Worm (Caenorhabditis elegans) whole organism, L4 larva: ENCODE measurements around the gene C01G6.4.

ENCODE experiments used
- D1046.2 ChIP-seq: fragments of 200-800 bp; sonication (Bioruptor generic); IDR thresholded peaks from 2 replicates; pipeline ENCODE4 v1.3.6; 2022; ENCODE audit warnings: missing genetic modification characterization, missing compliant biosample characterization
- F44E2.7 ChIP-seq: fragments of 200-800 bp; sonication (Bioruptor generic); IDR thresholded peaks from 2 replicates; pipeline ENCODE4 v2.1.2; 2022; ENCODE audit warnings: missing genetic modification characterization, missing compliant biosample characterization
- T26A8.4 ChIP-seq: fragments of 200-800 bp; sonication (Bioruptor generic); IDR thresholded peaks from 2 replicates; pipeline ENCODE4 v1.3.6; 2022; ENCODE audit warnings: missing genetic modification characterization, missing compliant biosample characterization
- Y48G9A.11 ChIP-seq: fragments of 200-800 bp; sonication (Bioruptor generic); IDR thresholded peaks from 2 replicates; pipeline ENCODE4 v1.3.6; 2022; ENCODE audit warnings: missing genetic modification reagents, missing genetic modification characterization, missing compliant biosample characterization
- ZK337.2 ChIP-seq: fragments of 200-800 bp; sonication (Bioruptor generic); IDR thresholded peaks from 2 replicates; pipeline ENCODE4 v1.3.6; 2022; ENCODE audit warnings: missing genetic modification reagents, missing genetic modification characterization, missing compliant biosample characterization
- ZK546.5 ChIP-seq, 2 experiments: sonication (generic microtip); optimal IDR thresholded peaks; 2 replicates each; lab custom pipeline; 2017; ENCODE audit warnings: missing biosample characterization in 2 of 2, missing genetic modification characterization in 2 of 2
- aha-1 ChIP-seq: fragments of 150-350 bp; peaks from one replicate; lab custom pipeline; 2014; ENCODE audit warnings: missing biosample characterization, missing genetic modification characterization
- aly-2 ChIP-seq: sonication (generic microtip); optimal IDR thresholded peaks from 2 replicates; lab custom pipeline; 2018; ENCODE audit warnings: missing biosample characterization, missing genetic modification characterization
- ceh-20 ChIP-seq: fragments of 200-800 bp; sonication (Bioruptor generic); IDR thresholded peaks from 2 replicates; pipeline ENCODE4 v1.3.6; 2022; ENCODE audit warnings: missing genetic modification reagents, missing genetic modification characterization, missing compliant biosample characterization
- ceh-28 ChIP-seq: fragments of 150-350 bp; optimal IDR thresholded peaks from 2 replicates; lab custom pipeline; 2014; ENCODE audit warnings: missing biosample characterization, missing genetic modification reagents, missing genetic modification characterization
- ceh-32 ChIP-seq: sonication (generic microtip); optimal IDR thresholded peaks from 2 replicates; lab custom pipeline; 2016; ENCODE audit warnings: mild to moderate bottlenecking, missing genetic modification characterization, missing compliant biosample characterization; ENCODE audit not compliant: poor library complexity
- ceh-82 ChIP-seq: sonication (generic microtip); optimal IDR thresholded peaks from 2 replicates; lab custom pipeline; 2017; ENCODE audit warnings: missing biosample characterization, missing genetic modification characterization
- ces-1 ChIP-seq: fragments of 150-350 bp; sonication (generic microtip); optimal IDR thresholded peaks from 4 replicates; lab custom pipeline; 2014; ENCODE audit warnings: missing biosample characterization, missing genetic modification reagents, missing genetic modification characterization
- cey-2 ChIP-seq: sonication (generic microtip); optimal IDR thresholded peaks from 3 replicates; lab custom pipeline; 2017; ENCODE audit warnings: missing genetic modification characterization, mild to moderate bottlenecking, missing compliant biosample characterization, antibody characterized with exemption, borderline replicate concordance; ENCODE audit not compliant: insufficient read depth
- daf-16 ChIP-seq, 3 experiments: sonication (generic microtip); optimal IDR thresholded peaks; 2 replicates each; lab custom pipeline; 2016 to 2017; ENCODE audit warnings: missing genetic modification characterization in 3 of 3, missing genetic modification reagents in 3 of 3, mild to moderate bottlenecking in 2 of 3, missing compliant biosample characterization in 2 of 3, missing biosample characterization in 1 of 3, moderate library complexity in 1 of 3
- daf-19 ChIP-seq: fragments of 200-800 bp; sonication (Bioruptor generic); conservative IDR thresholded peaks from 2 replicates; pipeline ENCODE4 v1.3.6; 2022; ENCODE audit warnings: missing genetic modification characterization, missing compliant biosample characterization
- dmd-6 ChIP-seq: fragments of 200-800 bp; sonication (Bioruptor generic); IDR thresholded peaks from 2 replicates; pipeline ENCODE4 v1.3.6; 2022; ENCODE audit warnings: missing genetic modification reagents, missing genetic modification characterization, missing compliant biosample characterization
- dmd-8 ChIP-seq: fragments of 200-800 bp; sonication (Bioruptor generic); IDR thresholded peaks from 2 replicates; pipeline ENCODE4 v1.3.6; 2022; ENCODE audit warnings: missing genetic modification characterization, missing compliant biosample characterization
- dmd-9 ChIP-seq: fragments of 200-800 bp; sonication (Bioruptor generic); IDR thresholded peaks from 2 replicates; pipeline ENCODE4 v1.3.6; 2022; ENCODE audit warnings: missing genetic modification reagents, missing genetic modification characterization, missing compliant biosample characterization
- dve-1 ChIP-seq: sonication (generic microtip); optimal IDR thresholded peaks from 2 replicates; lab custom pipeline; 2017; ENCODE audit warnings: antibody characterized with exemption, mild to moderate bottlenecking, missing genetic modification characterization, missing compliant biosample characterization; ENCODE audit not compliant: insufficient read depth
- hif-1 ChIP-seq, 2 experiments: sonication (generic microtip); optimal IDR thresholded peaks; 2 replicates each; lab custom pipeline; 2016 to 2017; ENCODE audit warnings: missing compliant biosample characterization in 2 of 2, missing genetic modification characterization in 2 of 2, missing genetic modification reagents in 2 of 2, missing genotype in 2 of 2, mild to moderate bottlenecking in 1 of 2
- lin-29 ChIP-seq: fragments of 200-800 bp; sonication (Bioruptor generic); IDR thresholded peaks from 2 replicates; pipeline ENCODE4 v1.3.6; 2022; ENCODE audit warnings: missing genetic modification reagents, missing genetic modification characterization, missing compliant biosample characterization
- madf-9 ChIP-seq: fragments of 200-800 bp; sonication (Bioruptor generic); conservative IDR thresholded peaks from 2 replicates; pipeline ENCODE4 v1.3.6; 2022; ENCODE audit warnings: missing genetic modification reagents, missing genetic modification characterization, missing compliant biosample characterization
- mdt-29 ChIP-seq: fragments of 200-800 bp; sonication (Bioruptor generic); IDR thresholded peaks from 2 replicates; pipeline ENCODE4 v1.3.6; 2022; ENCODE audit warnings: missing genetic modification reagents, missing genetic modification characterization, missing compliant biosample characterization
- mep-1 ChIP-seq: fragments of 150-350 bp; sonication (generic microtip); optimal IDR thresholded peaks from 3 replicates; lab custom pipeline; 2014; ENCODE audit warnings: missing biosample characterization, missing genetic modification characterization
- mxl-3 ChIP-seq: fragments of 200-800 bp; sonication (Bioruptor generic); optimal IDR thresholded peaks from 2 replicates; lab custom pipeline; 2018; ENCODE audit warnings: mild to moderate bottlenecking, missing genetic modification characterization, missing compliant biosample characterization
- nhr-10 ChIP-seq: fragments of 150-350 bp; optimal IDR thresholded peaks from 2 replicates; lab custom pipeline; 2014; ENCODE audit warnings: missing biosample characterization, missing genetic modification characterization
- nhr-102 ChIP-seq: sonication (generic microtip); optimal IDR thresholded peaks from 2 replicates; lab custom pipeline; 2016; ENCODE audit warnings: mild to moderate bottlenecking, missing genetic modification characterization, moderate library complexity, missing compliant biosample characterization
- nhr-28 ChIP-seq: fragments of 150-350 bp; optimal IDR thresholded peaks from 2 replicates; lab custom pipeline; 2014; ENCODE audit warnings: missing biosample characterization, missing genetic modification characterization
- nhr-6 ChIP-seq: fragments of 150-350 bp; optimal IDR thresholded peaks from 2 replicates; lab custom pipeline; 2014; ENCODE audit warnings: missing biosample characterization, missing genetic modification characterization
- nhr-77 ChIP-seq: fragments of 150-350 bp; optimal IDR thresholded peaks from 2 replicates; lab custom pipeline; 2014; ENCODE audit warnings: missing biosample characterization, missing genetic modification characterization
- pha-4 ChIP-seq, 2 experiments: fragments of 150-350 bp in 1 of 2; fragments of 200-800 bp in 1 of 2; sonication (Bioruptor generic) in 1 of 2; IDR thresholded peaks in 1 of 2; optimal IDR thresholded peaks in 1 of 2; 2 replicates each; pipeline versions ENCODE4 v1.3.6 to Lab custom; 2014 to 2022; ENCODE audit warnings: missing genetic modification characterization in 2 of 2, missing genetic modification reagents in 2 of 2, missing biosample characterization in 1 of 2, missing compliant biosample characterization in 1 of 2
- php-3 ChIP-seq: fragments of 200-800 bp; sonication (Bioruptor generic); IDR thresholded peaks from 2 replicates; pipeline ENCODE4 v1.3.6; 2022; ENCODE audit warnings: missing genetic modification reagents, missing genetic modification characterization, missing compliant biosample characterization
- pqm-1 ChIP-seq: sonication (generic microtip); optimal IDR thresholded peaks from 2 replicates; lab custom pipeline; 2017; ENCODE audit warnings: missing biosample characterization, missing genetic modification characterization
- rbr-2 ChIP-seq: sonication (generic microtip); optimal IDR thresholded peaks from 2 replicates; lab custom pipeline; 2016; ENCODE audit warnings: missing genotype, missing genetic modification characterization, missing compliant biosample characterization
- snpc-1.2 ChIP-seq: fragments of 200-800 bp; sonication (Bioruptor generic); IDR thresholded peaks from 2 replicates; pipeline ENCODE4 v1.3.6; 2022; ENCODE audit warnings: missing genetic modification reagents, missing genetic modification characterization, missing compliant biosample characterization
- snpc-4 ChIP-seq: fragments of 150-350 bp; optimal IDR thresholded peaks from 2 replicates; lab custom pipeline; 2014; ENCODE audit warnings: missing biosample characterization, missing genetic modification characterization
- tag-97 ChIP-seq: fragments of 200-800 bp; sonication (Bioruptor generic); IDR thresholded peaks from 2 replicates; pipeline ENCODE4 v1.3.6; 2022; ENCODE audit warnings: missing genetic modification characterization, missing compliant biosample characterization
- tra-1 ChIP-seq: fragments of 200-800 bp; sonication (Bioruptor generic); IDR thresholded peaks from 2 replicates; pipeline ENCODE4 v1.3.6; 2022; ENCODE audit warnings: missing genetic modification reagents, missing genetic modification characterization, missing compliant biosample characterization
- unc-39 ChIP-seq: sonication (generic microtip); optimal IDR thresholded peaks from 2 replicates; lab custom pipeline; 2017; ENCODE audit warnings: missing biosample characterization, missing genetic modification characterization
- unc-62 ChIP-seq, 3 experiments: fragments of 150-350 bp in 1 of 3; sonication (generic microtip); optimal IDR thresholded peaks in 2 of 3; peaks in 1 of 3; 1 replicate in 1 of 3; 2 replicates in 2 of 3; lab custom pipeline; 2014 to 2017; ENCODE audit warnings: missing biosample characterization in 3 of 3, missing genetic modification characterization in 3 of 3, missing genetic modification reagents in 3 of 3, missing genotype in 1 of 3
- vab-7 ChIP-seq: fragments of 200-800 bp; sonication (Bioruptor generic); IDR thresholded peaks from 2 replicates; pipeline ENCODE4 v1.3.6; 2022; ENCODE audit warnings: missing genetic modification reagents, missing genetic modification characterization, missing compliant biosample characterization
- zag-1 ChIP-seq: fragments of 150-350 bp; optimal IDR thresholded peaks from 2 replicates; lab custom pipeline; 2014; ENCODE audit warnings: missing biosample characterization, missing genetic modification characterization
- zfp-2 ChIP-seq: sonication (generic microtip); optimal IDR thresholded peaks from 2 replicates; lab custom pipeline; 2016; ENCODE audit warnings: mild to moderate bottlenecking, missing genetic modification characterization, missing compliant biosample characterization
- zfp-3 ChIP-seq: fragments of 200-800 bp; sonication (Bioruptor generic); conservative IDR thresholded peaks from 2 replicates; pipeline ENCODE4 v1.3.6; 2022; ENCODE audit warnings: missing genetic modification reagents, missing genetic modification characterization, missing compliant biosample characterization
- zip-11 ChIP-seq: fragments of 200-800 bp; sonication (Bioruptor generic); IDR thresholded peaks from 2 replicates; pipeline ENCODE4 v1.3.6; 2022; ENCODE audit warnings: missing genetic modification characterization, missing compliant biosample characterization

The C01G6.4 gene

ce11 chrII:9291632-9292031, 18.8 kb upstream of the C01G6.4 start, which contains the start of gene acs-7 (continued):
- TF ChIP-seq D1046.2 (GFP tag; lab: Robert Waterston, UW) (no peak), snpc-4 (tag; lab: Kevin White, UChicago) (no peak), pqm-1 (peak; percentile 90), dmd-6 (GFP tag; lab: Robert Waterston, UW) (peak; percentile 87), nhr-10 (tag; lab: Kevin White, UChicago) (peak; percentile 2), ZK546.5 (tag; optimal IDR thresholded peaks at IDR 0.05; lab: Kevin White, UChicago) (no peak), nhr-28 (tag; lab: Kevin White, UChicago) (peak; percentile 96), mep-1 (tag; lab: Kevin White, UChicago) (peak; percentile 60), dve-1 (peak; percentile 95), ceh-32 (tag; lab: Kevin White, UChicago) (no peak), madf-9 (GFP tag; lab: Robert Waterston, UW) (no peak), aly-2 (tag; lab: Kevin White, UChicago) (no peak), nhr-77 (tag; lab: Kevin White, UChicago) (peak; percentile 89), ceh-20 (no peak), tag-97 (GFP tag; lab: Robert Waterston, UW) (no peak), zfp-2 (no peak), unc-39 (no peak), cey-2 (no peak), zag-1 (tag; lab: Kevin White, UChicago) (no peak), daf-19 (GFP tag; lab: Robert Waterston, UW) (no peak), lin-29 (GFP tag; lab: Robert Waterston, UW) (no peak), nhr-102 (tag; lab: Kevin White, UChicago) (peak; percentile 32), F44E2.7 (GFP tag; lab: Robert Waterston, UW) (no peak), dmd-9 (GFP tag; lab: Robert Waterston, UW) (no peak), ceh-28 (no peak), mxl-3 (GFP tag; lab: Kevin White, UChicago) (peak; percentile 59), zip-11 (GFP tag; lab: Robert Waterston, UW) (no peak), php-3 (GFP tag; lab: Robert Waterston, UW) (peak; percentile 90), ces-1 (GFP tag; lab: Kevin White, UChicago) (no peak)

- TF ChIP-seq dmd-8, result no peak
- peak; percentile 45 for TF ChIP-seq aha-1 (tag; lab: Kevin White, UChicago)
- TF ChIP-seq mdt-29 (GFP tag; lab: Robert Waterston, UW), result no peak
- peak in 1 of 2 experiments; percentile 10 for TF ChIP-seq hif-1 (tag; optimal IDR thresholded peaks at IDR 0.05; lab: Kevin White, UChicago)
Measured at ce11 chrII:9289127-9289526, 16.3 kb upstream of the C01G6.4 start.

ce11 chrII:9285171-9286025, 12.6 kb upstream of the C01G6.4 start, which contains the start of gene mtrr-1:
TSS of gene mtrr-1 (plus strand) at chrII:9285975.
- TF ChIP-seq snpc-4 (tag; lab: Kevin White, UChicago), result no peak
- TF ChIP-seq T26A8.4 (GFP tag; lab: Robert Waterston, UW), result peak; percentile 71; the same call in 1 of the 2 replicates
- peak in 1 of 2 experiments; percentile 48 for TF ChIP-seq daf-16 (GFP tag; optimal IDR thresholded peaks at IDR 0.05; lab: Kevin White, UChicago)
- TF ChIP-seq daf-16 (tag; optimal IDR thresholded peaks at IDR 0.05; lab: Kevin White, UChicago), result no peak
- no peak for TF ChIP-seq zfp-3 (GFP tag; lab: Robert Waterston, UW)
- TF ChIP-seq tag-97 (GFP tag; lab: Robert Waterston, UW), result no peak
- peak; percentile 67 for TF ChIP-seq Y48G9A.11
- no peak for TF ChIP-seq rbr-2
- peak; percentile 61 for TF ChIP-seq aha-1 (tag; lab: Kevin White, UChicago)
- no peak for TF ChIP-seq mep-1 (tag; lab: Kevin White, UChicago)
- TF ChIP-seq tra-1 (GFP tag; lab: Robert Waterston, UW), result 0 out of 2 replicates have a peak, but pooled peaks have one; percentile 27
- no peak for TF ChIP-seq ceh-82
- no peak for TF ChIP-seq nhr-6 (tag; lab: Kevin White, UChicago)
- no peak for TF ChIP-seq snpc-1.2 (GFP tag; lab: Robert Waterston, UW)
- no peak for TF ChIP-seq pha-4 (GFP tag; IDR thresholded peaks at IDR 0.05; lab: Robert Waterston, UW)
- TF ChIP-seq pha-4 (tag; optimal IDR thresholded peaks at IDR 0.05; lab: Kevin White, UChicago), result no peak
- no peak for TF ChIP-seq vab-7 (GFP tag; lab: Robert Waterston, UW)
- TF ChIP-seq unc-62 (GFP tag; optimal IDR thresholded peaks at IDR 0.05 in 1 of 2; lab: Kevin White, UChicago), result peak in 1 of 2 experiments; percentile 15
- TF ChIP-seq unc-62 (tag; optimal IDR thresholded peaks at IDR 0.05; lab: Kevin White, UChicago), result no peak
- no peak for TF ChIP-seq ZK337.2 (GFP tag; lab: Robert Waterston, UW)
- no peak for TF ChIP-seq dve-1
